Fruit fly (Drosophila melanogaster): ENCODE measurements around the gene CG33116.

Gene CG33116

DNA sequence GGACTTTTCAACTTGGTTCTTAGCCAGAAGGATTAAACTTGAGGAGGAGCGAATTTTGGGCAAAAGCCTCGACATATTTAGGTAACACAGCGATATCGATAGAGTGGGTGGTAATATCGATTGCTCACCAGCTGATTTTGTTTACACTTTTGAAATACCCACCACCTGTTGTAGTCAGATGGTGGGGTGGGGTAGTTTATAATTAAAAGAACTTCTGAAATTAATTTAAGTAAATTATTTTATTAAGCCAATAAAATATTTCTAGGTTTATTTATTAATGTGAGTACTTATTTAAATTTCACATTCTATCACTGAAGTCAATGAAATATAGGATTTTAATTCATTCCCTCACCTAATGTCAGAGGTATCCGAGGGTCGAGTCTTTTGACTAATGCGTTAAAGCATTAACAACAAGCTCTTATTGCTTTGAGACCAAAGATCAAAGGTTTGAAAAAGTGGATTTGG, 43.2 kb upstream of the CG33116 start, which contains the start of the genes CG10194 and CG18094 (continued):
- TF ChIP-seq CG8924 (tag; optimal IDR thresholded peaks at IDR 0.05) (peak; percentile 18), PHDP (tag; optimal IDR thresholded peaks at IDR 0.05) (no peak), Fer1 (GFP tag; optimal IDR thresholded peaks at IDR 0.05) (peak; percentile 66), CG4617 (GFP tag; optimal IDR thresholded peaks at IDR 0.05; ENCODE audit: borderline replicate concordance) (peak; percentile 22), fd102C (GFP tag; optimal IDR thresholded peaks at IDR 0.05) (no peak), Dip3 (GFP tag; optimal IDR thresholded peaks at IDR 0.05) (peak; percentile 10), CG1602 (GFP tag; optimal IDR thresholded peaks at IDR 0.05) (peak; percentile 39), dysf (GFP tag; IDR thresholded peaks at IDR 0.05) (no peak), TFAM (GFP tag; optimal IDR thresholded peaks at IDR 0.05) (no peak), D19B (GFP tag; optimal IDR thresholded peaks at IDR 0.05) (peak; percentile 99), Bgb (GFP tag; IDR thresholded peaks at IDR 0.05; ENCODE audit: partially characterized antibody) (peak; percentile 66; the same call in 1 of the 2 replicates), CG10321 (GFP tag; IDR thresholded peaks at IDR 0.05) (no peak), Lpt (GFP tag; optimal IDR thresholded peaks at IDR 0.05) (no peak), CG4424 (GFP tag; optimal IDR thresholded peaks at IDR 0.05) (peak; percentile 16), Hsf (GFP tag; optimal IDR thresholded peaks at IDR 0.05) (peak; percentile 38), MESR4 (GFP tag; optimal IDR thresholded peaks at IDR 0.05) (peak; percentile 35), CG8388 (GFP tag; optimal IDR thresholded peaks at IDR 0.05) (peak; percentile 34), Scr (GFP tag; IDR thresholded peaks at IDR 0.05; ENCODE audit: partially characterized antibody) (peak; percentile 47; the same call in 1 of the 2 replicates), CG3281 (GFP tag; optimal IDR thresholded peaks at IDR 0.05) (peak; percentile 40), slp2 (GFP tag; optimal IDR thresholded peaks at IDR 0.05) (no peak), tin (GFP tag; optimal IDR thresholded peaks at IDR 0.05) (peak; percentile 14), CG18476 (GFP tag; optimal IDR thresholded peaks at IDR 0.05) (no peak), ind (GFP tag; optimal IDR thresholded peaks at IDR 0.05) (peak; percentile 55), D19A (tag; optimal IDR thresholded peaks at IDR 0.05) (peak; percentile 41), CG18011 (GFP tag; optimal IDR thresholded peaks at IDR 0.05) (peak; percentile 71), CG7745 (tag; optimal IDR thresholded peaks at IDR 0.05) (peak; percentile 8), CrebB (tag; optimal IDR thresholded peaks at IDR 0.05) (no peak), Xrp1 (GFP tag; IDR thresholded peaks at IDR 0.05) (peak; percentile 30; the same call in 1 of the 2 replicates), lov (optimal IDR thresholded peaks at IDR 0.05) (no peak), lov (GFP tag; IDR thresholded peaks at IDR 0.05) (no peak), CG2712 (tag; optimal IDR thresholded peaks at IDR 0.05) (peak; percentile 65), maf-S (GFP tag; optimal IDR thresholded peaks at IDR 0.05) (no peak), CG9215 (GFP tag; IDR thresholded peaks at IDR 0.05) (peak; percentile 11; the same call in 1 of the 2 replicates), CG17829 (tag; optimal IDR thresholded peaks at IDR 0.05) (peak; percentile 15), Rfx (GFP tag; IDR thresholded peaks at IDR 0.05) (0 out of 2 replicates have a peak, but pooled peaks have one; percentile 12), stc (GFP tag; IDR thresholded peaks at IDR 0.05) (peak; percentile 34; the same call in 1 of the 2 replicates), Hr3 (GFP tag; optimal IDR thresholded peaks at IDR 0.05) (peak; percentile 57), corto (GFP tag; optimal IDR thresholded peaks at IDR 0.05) (no peak), CG15601 (tag; optimal IDR thresholded peaks at IDR 0.05) (peak; percentile 3), Doc3 (GFP tag; IDR thresholded peaks at IDR 0.05; ENCODE audit: partially characterized antibody) (peak; percentile 63), Ptx1 (GFP tag; IDR thresholded peaks at IDR 0.05) (peak; percentile 41; the same call in 1 of the 2 replicates), CG34422 (GFP tag; IDR thresholded peaks at IDR 0.05) (peak; percentile 40; the same call in 1 of the 3 replicates), Ets65A (GFP tag) (no peak), dmrt99B (tag; optimal IDR thresholded peaks at IDR 0.05) (no peak), CG9932 (GFP tag; IDR thresholded peaks at IDR 0.05) (peak; percentile 49; the same call in 1 of the 2 replicates), CG14710 (tag; optimal IDR thresholded peaks at IDR 0.05) (peak; percentile 21), hkb (optimal IDR thresholded peaks at IDR 0.05) (no peak), hkb (GFP tag; IDR thresholded peaks at IDR 0.05) (peak; percentile 19; the same call in 1 of the 2 replicates), CG8478 (optimal IDR thresholded peaks at IDR 0.05) (no peak), wdn (GFP tag; IDR thresholded peaks at IDR 0.05) (no peak), chn (GFP tag; optimal IDR thresholded peaks at IDR 0.05) (peak; percentile 10)
